Worm (Caenorhabditis elegans): ENCODE data around the gene K09A9.8.

DNA sequence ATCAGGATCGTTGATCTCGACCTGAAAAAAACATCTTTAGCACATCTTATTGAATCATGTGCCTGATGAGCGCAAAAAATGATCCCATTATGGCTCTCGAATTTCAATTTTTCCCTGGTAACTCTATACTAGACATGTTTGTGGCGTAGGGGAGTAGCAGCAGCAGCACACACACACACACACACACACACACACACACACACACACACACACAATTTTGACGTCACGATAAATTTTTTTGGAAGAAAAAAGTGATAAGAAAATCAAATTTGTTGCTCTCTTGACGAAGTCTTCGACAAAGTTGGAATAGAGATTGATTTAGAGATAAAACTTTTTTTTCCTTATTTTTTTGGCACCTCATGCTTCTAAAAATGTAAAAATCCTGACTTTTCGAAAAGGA lies 32.6 kb upstream of the K09A9.8 start:
- no peak for TF ChIP-seq bed-3 (GFP tag; optimal IDR thresholded peaks at IDR 0.05)
- no peak for TF ChIP-seq lin-13 (tag; optimal IDR thresholded peaks at IDR 0.05)
- no peak for TF ChIP-seq ces-1 (GFP tag; optimal IDR thresholded peaks at IDR 0.05)
- no peak for TF ChIP-seq mab-5 (tag; optimal IDR thresholded peaks at IDR 0.05)
- no peak for TF ChIP-seq elt-1 (tag; optimal IDR thresholded peaks at IDR 0.05; ENCODE audit: borderline replicate concordance, insufficient read depth)
- no peak for TF ChIP-seq snpc-4 (tag; optimal IDR thresholded peaks at IDR 0.05)
- no peak for TF ChIP-seq elt-3 (tag; optimal IDR thresholded peaks at IDR 0.05)
- no peak for TF ChIP-seq unc-39 (tag; optimal IDR thresholded peaks at IDR 0.05)
- no peak for TF ChIP-seq nhr-237 (tag; optimal IDR thresholded peaks at IDR 0.05)
- TF ChIP-seq ham-2 (GFP tag; optimal IDR thresholded peaks at IDR 0.05) = no peak
- TF ChIP-seq cnd-1 (tag; optimal IDR thresholded peaks at IDR 0.05) = no peak

Data from whole organism, mixed stage, embryonic.